Worm (Caenorhabditis elegans): ENCODE results near the gene nos-3.
A peak's percentile ranks its signal among the peaks of the same experiment; 100 is the strongest.

- TF ChIP-seq mml-1 (tag; optimal IDR thresholded peaks at IDR 0.05) (no peak), nhr-77 (tag; optimal IDR thresholded peaks at IDR 0.05) (no peak), nhr-28 (tag; optimal IDR thresholded peaks at IDR 0.05) (no peak), snpc-4 (tag; optimal IDR thresholded peaks at IDR 0.05) (no peak), nhr-23 (tag; optimal IDR thresholded peaks at IDR 0.05) (no peak), elt-2 (tag; optimal IDR thresholded peaks at IDR 0.05) (no peak), unc-62 (GFP tag; optimal IDR thresholded peaks at IDR 0.05) (no peak), fkh-10 (GFP tag; optimal IDR thresholded peaks at IDR 0.05) (peak; percentile 45)
Measured at ce11 chrII:9755425-9755824, 9.3 kb downstream of the nos-3 start.
